Worm (Caenorhabditis elegans) whole organism, midembryonic: ENCODE measurements around the gene F36D3.4.

Source experiments
- T22C8.4 ChIP-seq: fragments of 200-800 bp; sonication (Bioruptor generic); IDR thresholded peaks from 2 replicates; pipeline ENCODE4 v1.3.6; 2022; ENCODE audit warnings: missing genetic modification characterization, missing compliant biosample characterization
- cog-1 ChIP-seq: sonication (generic microtip); optimal IDR thresholded peaks from 2 replicates; lab custom pipeline; 2016; ENCODE audit warnings: missing genetic modification characterization, missing compliant biosample characterization
- flt-1 ChIP-seq: fragments of 200-800 bp; sonication (Bioruptor generic); IDR thresholded peaks from 2 replicates; pipeline ENCODE4 v1.3.6; 2022; ENCODE audit warnings: missing genetic modification characterization, missing compliant biosample characterization
- klf-2 ChIP-seq: fragments of 200-800 bp; sonication (Bioruptor generic); conservative IDR thresholded peaks from 2 replicates; pipeline ENCODE4 v1.3.6; 2022; ENCODE audit warnings: missing genetic modification reagents, missing genetic modification characterization, missing compliant biosample characterization
- med-1 ChIP-seq: sonication (generic microtip); optimal IDR thresholded peaks from 2 replicates; lab custom pipeline; 2017; ENCODE audit warnings: missing genetic modification characterization, mild to moderate bottlenecking, missing compliant biosample characterization, antibody characterized with exemption, missing genetic modification reagents; ENCODE audit not compliant: insufficient read depth
- ref-1 ChIP-seq: fragments of 200-800 bp; sonication (Bioruptor generic); conservative IDR thresholded peaks from 2 replicates; pipeline ENCODE4 v1.3.6; 2022; ENCODE audit warnings: missing genetic modification reagents, missing genetic modification characterization, missing compliant biosample characterization
- tab-1 ChIP-seq: fragments of 200-800 bp; sonication (Bioruptor generic); IDR thresholded peaks from 2 replicates; pipeline ENCODE4 v1.3.6; 2022; ENCODE audit warnings: missing genetic modification characterization, missing compliant biosample characterization
- ztf-23 ChIP-seq: fragments of 200-800 bp; sonication (Bioruptor generic); IDR thresholded peaks from 2 replicates; pipeline ENCODE4 v1.3.6; 2022; ENCODE audit warnings: missing genetic modification reagents, missing genetic modification characterization, missing compliant biosample characterization
- ztf-29 ChIP-seq: fragments of 200-800 bp; sonication (Bioruptor generic); IDR thresholded peaks from 2 replicates; pipeline ENCODE4 v1.3.6; 2022; ENCODE audit warnings: missing genetic modification reagents, missing genetic modification characterization, missing compliant biosample characterization

The F36D3.4 gene

ce11 chrV:16471995-16472563 is 45.4 kb downstream of the F36D3.4 start, which contains the start of gene srw-35:
TSS of gene srw-35 (plus strand) at chrV:16472513.
- TF ChIP-seq T22C8.4 (GFP tag; lab: Robert Waterston, UW) = no peak
- no peak for TF ChIP-seq klf-2 (GFP tag; lab: Robert Waterston, UW)
- TF ChIP-seq tab-1 = no peak
- no peak for TF ChIP-seq ztf-23 (GFP tag; lab: Robert Waterston, UW)
- no peak for TF ChIP-seq med-1 (GFP tag; lab: Kevin White, UChicago)
- TF ChIP-seq flt-1 = no peak
- no peak for TF ChIP-seq cog-1 (tag; lab: Kevin White, UChicago)
- no peak for TF ChIP-seq ref-1 (GFP tag; lab: Robert Waterston, UW)
- TF ChIP-seq ztf-29 (GFP tag; lab: Robert Waterston, UW) = no peak

- TF ChIP-seq ref-1 (GFP tag; lab: Robert Waterston, UW) (no peak), ztf-23 (GFP tag; lab: Robert Waterston, UW) (no peak), ztf-29 (GFP tag; lab: Robert Waterston, UW) (no peak), tab-1 (no peak), klf-2 (GFP tag; lab: Robert Waterston, UW) (no peak), flt-1 (no peak)
These were observed 46.6 kb downstream of the F36D3.4 start, which contains the start of gene srh-138 for ce11 chrV:16470916-16471315. TSS of gene srh-138 (minus strand) at chrV:16471016.

ce11 chrV:16467840-16468239 is 49.7 kb downstream of the F36D3.4 start, which contains the start of gene sru-44:
TSS of gene sru-44 (minus strand) at chrV:16467940.
- TF ChIP-seq ztf-29 (GFP tag; lab: Robert Waterston, UW) = no peak
- no peak for TF ChIP-seq ref-1 (GFP tag; lab: Robert Waterston, UW)
- no peak for TF ChIP-seq flt-1
- no peak for TF ChIP-seq ztf-23 (GFP tag; lab: Robert Waterston, UW)
- TF ChIP-seq T22C8.4 (GFP tag; lab: Robert Waterston, UW) = no peak
- TF ChIP-seq klf-2 (GFP tag; lab: Robert Waterston, UW) = no peak
- no peak for TF ChIP-seq med-1 (GFP tag; lab: Kevin White, UChicago)
- no peak for TF ChIP-seq tab-1
- no peak for TF ChIP-seq cog-1 (tag; lab: Kevin White, UChicago)
